Fruit fly (Drosophila melanogaster) whole organism, embryonic: ENCODE measurements around the gene r2d2.

ENCODE experiments used
- Adf1 ChIP-seq: fragments of 200-800 bp; sonication (Bioruptor generic); IDR thresholded peaks from 2 replicates; pipeline ENCODE4 v1.3.6; 2022; ENCODE audit warnings: missing biosample characterization, missing genetic modification characterization
- CG10321 ChIP-seq: fragments of 200-800 bp; sonication (Bioruptor generic); IDR thresholded peaks from 2 replicates; pipeline ENCODE4 v1.3.6; 2022; ENCODE audit warnings: missing biosample characterization, missing genetic modification characterization
- CG10565 ChIP-seq: fragments of 200-800 bp; sonication (Bioruptor generic); optimal IDR thresholded peaks from 3 replicates; lab custom pipeline; 2016; ENCODE audit warnings: missing biosample characterization, mild to moderate bottlenecking, missing genetic modification characterization
- CG11696 ChIP-seq: fragments of 200-800 bp; sonication (Bioruptor generic); IDR thresholded peaks from 2 replicates; pipeline ENCODE4 v1.3.6; 2022; ENCODE audit warnings: missing biosample characterization, missing genetic modification characterization
- CG13287 ChIP-seq: fragments of 200-800 bp; sonication (Bioruptor generic); IDR thresholded peaks from 2 replicates; pipeline ENCODE4 v1.3.6; 2022; ENCODE audit warnings: missing biosample characterization, missing genetic modification characterization; ENCODE audit not compliant: partially characterized antibody
- CG13424 ChIP-seq: fragments of 200-800 bp; sonication (Bioruptor generic); optimal IDR thresholded peaks from 2 replicates; lab custom pipeline; 2019; ENCODE audit warnings: missing biosample characterization, mild to moderate bottlenecking, missing genetic modification characterization, moderate library complexity
- CG15011 ChIP-seq: fragments of 200-800 bp; sonication (Bioruptor generic); optimal IDR thresholded peaks from 3 replicates; lab custom pipeline; 2018; ENCODE audit warnings: missing biosample characterization, mild to moderate bottlenecking, missing genetic modification characterization
- CG1529 ChIP-seq: fragments of 200-800 bp; sonication (Bioruptor generic); optimal IDR thresholded peaks from 3 replicates; lab custom pipeline; 2018; ENCODE audit warnings: missing biosample characterization, missing genetic modification characterization
- CG16779 ChIP-seq: fragments of 200-800 bp; sonication (Bioruptor generic); IDR thresholded peaks from 2 replicates; pipeline ENCODE4 v1.3.6; 2022; ENCODE audit warnings: missing biosample characterization, missing genetic modification characterization
- CG17359 ChIP-seq: fragments of 200-800 bp; sonication (Bioruptor generic); optimal IDR thresholded peaks from 3 replicates; lab custom pipeline; 2018; ENCODE audit warnings: missing biosample characterization, mild to moderate bottlenecking, missing genetic modification characterization, moderate library complexity
- CG30403 ChIP-seq: fragments of 200-800 bp; sonication (Bioruptor generic); optimal IDR thresholded peaks from 3 replicates; lab custom pipeline; 2016; ENCODE audit warnings: missing biosample characterization, missing genetic modification characterization
- CG33557 ChIP-seq: fragments of 200-800 bp; sonication (Bioruptor generic); optimal IDR thresholded peaks from 2 replicates; lab custom pipeline; 2019; ENCODE audit warnings: missing biosample characterization, mild to moderate bottlenecking, missing genetic modification characterization, moderate library complexity
- CG3726 ChIP-seq: fragments of 200-800 bp; sonication (Bioruptor generic); IDR thresholded peaks from 3 replicates; pipeline ENCODE4, ENCODE4 v1.3.6; 2022; ENCODE audit warnings: missing biosample characterization, missing genetic modification characterization
- CG5245 ChIP-seq: fragments of 200-800 bp; sonication (Bioruptor generic); optimal IDR thresholded peaks from 3 replicates; lab custom pipeline; 2016; ENCODE audit warnings: missing biosample characterization, missing genetic modification characterization
- CG8290 ChIP-seq, 3 experiments: fragments of 200-800 bp; sonication (Bioruptor generic); optimal IDR thresholded peaks; 2 replicates each; lab custom pipeline; 2016 to 2019; ENCODE audit warnings: missing biosample characterization in 3 of 3, missing genetic modification characterization in 3 of 3, mild to moderate bottlenecking in 2 of 3, moderate library complexity in 1 of 3
- CG9876 ChIP-seq: fragments of 200-800 bp; sonication (Bioruptor generic); optimal IDR thresholded peaks from 2 replicates; lab custom pipeline; 2016; ENCODE audit warnings: missing biosample characterization, missing genetic modification characterization
- Camta ChIP-seq: fragments of 200-800 bp; sonication (Bioruptor generic); optimal IDR thresholded peaks from 2 replicates; lab custom pipeline; 2016; ENCODE audit warnings: missing biosample characterization, missing genetic modification characterization
- D ChIP-seq, 2 experiments: fragments of 200-800 bp in 1 of 2; fragments of >200 bp in 1 of 2; sonication (Bioruptor generic) in 1 of 2; optimal IDR thresholded peaks; 2 replicates in 1 of 2; 3 replicates in 1 of 2; lab custom pipeline; 2017; ENCODE audit warnings: mild to moderate bottlenecking in 1 of 2, missing biosample characterization in 1 of 2, missing genetic modification characterization in 1 of 2, missing genetic modification reagents in 1 of 2
- E2f1 ChIP-seq: fragments of 200-800 bp; sonication (Bioruptor generic); IDR thresholded peaks from 2 replicates; pipeline ENCODE4 v1.3.6; 2022; ENCODE audit warnings: missing biosample characterization, missing genetic modification characterization
- Elba2 ChIP-seq: fragments of 200-800 bp; sonication (Bioruptor generic); optimal IDR thresholded peaks from 3 replicates; lab custom pipeline; 2016; ENCODE audit warnings: missing biosample characterization, missing genetic modification characterization
- HLH3B ChIP-seq: fragments of 200-800 bp; sonication (Bioruptor generic); IDR thresholded peaks from 2 replicates; pipeline ENCODE4 v1.3.6; 2022; ENCODE audit warnings: missing biosample characterization, missing genetic modification characterization
- Hr78 ChIP-seq, 2 experiments: fragments of 200-800 bp in 1 of 2; fragments of >200 bp in 1 of 2; sonication (Bioruptor generic) in 1 of 2; optimal IDR thresholded peaks; 2 replicates each; lab custom pipeline; 2017 to 2019; ENCODE audit warnings: missing biosample characterization in 2 of 2, missing genetic modification characterization in 2 of 2, mild to moderate bottlenecking in 1 of 2, moderate library complexity in 1 of 2
- Hsf ChIP-seq: fragments of 200-800 bp; sonication (Bioruptor generic); optimal IDR thresholded peaks from 3 replicates; lab custom pipeline; 2016; ENCODE audit warnings: missing biosample characterization, missing genetic modification characterization
- MESR4 ChIP-seq: fragments of 200-800 bp; sonication (Bioruptor generic); optimal IDR thresholded peaks from 2 replicates; lab custom pipeline; 2018; ENCODE audit warnings: missing biosample characterization, mild to moderate bottlenecking, missing genetic modification characterization, moderate library complexity
- NFAT ChIP-seq: fragments of 200-800 bp; sonication (Bioruptor generic); IDR thresholded peaks from 2 replicates; pipeline ENCODE4 v1.3.6; 2022; ENCODE audit warnings: missing biosample characterization, missing genetic modification characterization
- Side ChIP-seq: fragments of 200-800 bp; sonication (Bioruptor generic); optimal IDR thresholded peaks from 2 replicates; lab custom pipeline; 2016; ENCODE audit warnings: missing biosample characterization, missing genetic modification characterization
- Sin3A ChIP-seq: fragments of >200 bp; optimal IDR thresholded peaks from 2 replicates; lab custom pipeline; 2018
- Sox100B ChIP-seq: fragments of 200-800 bp; sonication (Bioruptor generic); optimal IDR thresholded peaks from 3 replicates; lab custom pipeline; 2018; ENCODE audit warnings: missing biosample characterization, mild to moderate bottlenecking, missing genetic modification characterization
- Trl ChIP-seq, 3 experiments: fragments of >200 bp in 2 of 3; fragments of 200-800 bp in 1 of 3; sonication (Bioruptor generic) in 1 of 3; optimal IDR thresholded peaks; 2 replicates in 1 of 3; 3 replicates in 2 of 3; lab custom pipeline; 2016 to 2017; ENCODE audit warnings: missing biosample characterization in 1 of 3, missing genetic modification characterization in 1 of 3
- Vsx1 ChIP-seq: fragments of 200-800 bp; sonication (Bioruptor generic); optimal IDR thresholded peaks from 2 replicates; lab custom pipeline; 2017; ENCODE audit warnings: missing biosample characterization, mild to moderate bottlenecking, missing genetic modification characterization, missing genetic modification reagents
- YL-1 ChIP-seq: fragments of 200-800 bp; sonication (Bioruptor generic); optimal IDR thresholded peaks from 3 replicates; lab custom pipeline; 2017; ENCODE audit warnings: missing biosample characterization, mild to moderate bottlenecking, missing genetic modification characterization
- br ChIP-seq: fragments of >200 bp; optimal IDR thresholded peaks from 2 replicates; lab custom pipeline; 2017
- btn ChIP-seq: fragments of 200-800 bp; sonication (Bioruptor generic); optimal IDR thresholded peaks from 2 replicates; lab custom pipeline; 2016; ENCODE audit warnings: missing biosample characterization, missing genetic modification characterization
- chif ChIP-seq, 2 experiments: fragments of 200-800 bp; sonication (Bioruptor generic); optimal IDR thresholded peaks; 3 replicates each; lab custom pipeline; 2016; ENCODE audit warnings: missing biosample characterization in 2 of 2, missing genetic modification characterization in 2 of 2
- chinmo ChIP-seq: fragments of 200-800 bp; sonication (Bioruptor generic); IDR thresholded peaks from 4 replicates; pipeline ENCODE4 v1.3.6; 2022; ENCODE audit warnings: missing biosample characterization, missing genetic modification characterization; ENCODE audit not compliant: partially characterized antibody
- emc ChIP-seq: fragments of 200-800 bp; sonication (Bioruptor generic); optimal IDR thresholded peaks from 2 replicates; lab custom pipeline; 2016; ENCODE audit warnings: missing biosample characterization, missing genetic modification characterization
- esg ChIP-seq: fragments of 200-800 bp; sonication (Bioruptor generic); conservative IDR thresholded peaks from 2 replicates; pipeline ENCODE4 v1.3.6; 2022; ENCODE audit warnings: missing biosample characterization, missing genetic modification characterization
- gem ChIP-seq: fragments of 200-800 bp; sonication (Bioruptor generic); optimal IDR thresholded peaks from 2 replicates; lab custom pipeline; 2019; ENCODE audit warnings: missing biosample characterization, mild to moderate bottlenecking, missing genetic modification characterization, moderate library complexity
- gro ChIP-seq: fragments of 200-800 bp; sonication (Bioruptor generic); optimal IDR thresholded peaks from 2 replicates; lab custom pipeline; 2016; ENCODE audit warnings: missing biosample characterization, missing genetic modification characterization
- hbn ChIP-seq: fragments of 200-800 bp; sonication (Bioruptor generic); IDR thresholded peaks from 2 replicates; pipeline ENCODE4 v1.3.6; 2022; ENCODE audit warnings: missing biosample characterization, missing genetic modification characterization; ENCODE audit not compliant: partially characterized antibody
- lmd ChIP-seq: fragments of 200-800 bp; sonication (Bioruptor generic); IDR thresholded peaks from 2 replicates; pipeline ENCODE4 v1.3.6; 2022; ENCODE audit warnings: missing biosample characterization, missing genetic modification characterization
- pfk ChIP-seq: fragments of 200-800 bp; sonication (Bioruptor generic); optimal IDR thresholded peaks from 2 replicates; lab custom pipeline; 2018; ENCODE audit warnings: missing biosample characterization, mild to moderate bottlenecking, missing genetic modification characterization, moderate library complexity
- schlank ChIP-seq: fragments of 200-800 bp; sonication (Bioruptor generic); optimal IDR thresholded peaks from 2 replicates; lab custom pipeline; 2018; ENCODE audit warnings: missing biosample characterization, mild to moderate bottlenecking, missing genetic modification characterization
- sob ChIP-seq: fragments of 200-800 bp; sonication (Bioruptor generic); IDR thresholded peaks from 2 replicates; pipeline ENCODE4 v1.3.6; 2022; ENCODE audit warnings: missing biosample characterization, missing genetic modification characterization
- tio ChIP-seq: fragments of 200-800 bp; sonication (Bioruptor generic); optimal IDR thresholded peaks from 2 replicates; lab custom pipeline; 2017; ENCODE audit warnings: missing biosample characterization, missing genetic modification characterization, inconsistent platforms
- tna ChIP-seq: fragments of 200-800 bp; sonication (Bioruptor generic); IDR thresholded peaks from 2 replicates; pipeline ENCODE4 v1.3.6; 2022; ENCODE audit warnings: missing biosample characterization, missing genetic modification characterization; ENCODE audit not compliant: partially characterized antibody
- zf30C ChIP-seq: fragments of 200-800 bp; sonication (Bioruptor generic); optimal IDR thresholded peaks from 3 replicates; lab custom pipeline; 2018; ENCODE audit warnings: missing biosample characterization, mild to moderate bottlenecking, missing genetic modification characterization

Gene r2d2

dm6 chr2L:7827045-7828004 lies 27.4 kb downstream of the r2d2 start, which contains the start of the genes Rack1 and mts (continued):
- peak; percentile 64 for TF ChIP-seq emc (GFP tag; lab: Kevin White, UChicago)
- peak; percentile 24 for TF ChIP-seq Sin3A (lab: Kevin White, UChicago)
- peak; percentile 83 for TF ChIP-seq Vsx1
- TF ChIP-seq CG1529, result peak; percentile 60
- peak; percentile 76 for TF ChIP-seq CG5245 (GFP tag; lab: Kevin White, UChicago)
- peak; percentile 90 for TF ChIP-seq schlank (tag; lab: Kevin White, UChicago)
- TF ChIP-seq CG15011 (GFP tag; lab: Kevin White, UChicago), result peak; percentile 80
- peak; percentile 45 to 68 for TF ChIP-seq chif (GFP tag; optimal IDR thresholded peaks at IDR 0.05; lab: Kevin White, UChicago)
- peak; percentile 80 for TF ChIP-seq pfk
- TF ChIP-seq tna, result 0 out of 2 replicates have a peak, but pooled peaks have one; percentile 18
- TF ChIP-seq gro (GFP tag; lab: Kevin White, UChicago), result peak; percentile 81
- peak; percentile 60 for TF ChIP-seq CG30403 (GFP tag; lab: Kevin White, UChicago)
- no peak for TF ChIP-seq Hr78 (GFP tag; optimal IDR thresholded peaks at IDR 0.05; lab: Kevin White, UChicago)
- peak; percentile 99 for TF ChIP-seq MESR4
- peak; percentile 64 for TF ChIP-seq btn (GFP tag; lab: Kevin White, UChicago)
- TF ChIP-seq CG9876, result peak; percentile 70
- peak; percentile 67 for TF ChIP-seq CG10321 (GFP tag; lab: Robert Waterston, UW)
- no peak for TF ChIP-seq Trl (optimal IDR thresholded peaks at IDR 0.05; lab: Kevin White, UChicago)
- TF ChIP-seq Trl (GFP tag; optimal IDR thresholded peaks at IDR 0.05; lab: Kevin White, UChicago), result peak; percentile 80
- TF ChIP-seq CG8290 (GFP tag; optimal IDR thresholded peaks at IDR 0.05; lab: Kevin White, UChicago), result peak; percentile 54
- TF ChIP-seq CG8290 (tag; optimal IDR thresholded peaks at IDR 0.05; lab: Kevin White, UChicago), result peak; percentile 74 to 96
- peak; percentile 62 for TF ChIP-seq CG33557 (GFP tag; lab: Kevin White, UChicago)
- TF ChIP-seq zf30C, result peak; percentile 52
- peak; percentile 80 for TF ChIP-seq Side (GFP tag; lab: Kevin White, UChicago)
- TF ChIP-seq gem, result peak; percentile 68
- peak; percentile 47 for TF ChIP-seq CG13287 (GFP tag; lab: Robert Waterston, UW)
- no peak for TF ChIP-seq CG3726 (GFP tag; lab: Robert Waterston, UW)
- no peak for TF ChIP-seq br
- TF ChIP-seq HLH3B, result peak; percentile 84
- TF ChIP-seq CG13424, result peak; percentile 43
- TF ChIP-seq CG16779 (GFP tag; lab: Robert Waterston, UW), result peak; percentile 78
- TF ChIP-seq lmd (GFP tag; lab: Robert Waterston, UW), result peak; percentile 60
- TF ChIP-seq D (optimal IDR thresholded peaks at IDR 0.05; lab: Kevin White, UChicago), result no peak
- TF ChIP-seq D (GFP tag; optimal IDR thresholded peaks at IDR 0.05; lab: Kevin White, UChicago), result peak; percentile 74
- TF ChIP-seq esg (GFP tag; lab: Robert Waterston, UW), result no peak
- peak; percentile 84 for TF ChIP-seq CG17359 (tag; lab: Kevin White, UChicago)
- peak; percentile 64 for TF ChIP-seq E2f1 (GFP tag; lab: Robert Waterston, UW)
- peak; percentile 16; the same call in 1 of the 2 replicates for TF ChIP-seq hbn (GFP tag; lab: Robert Waterston, UW)
- no peak for TF ChIP-seq tio (GFP tag; lab: Kevin White, UChicago)
- TF ChIP-seq Sox100B, result peak; percentile 83
- peak; percentile 74 for TF ChIP-seq Hsf (GFP tag; lab: Kevin White, UChicago)
- TF ChIP-seq NFAT (GFP tag; lab: Robert Waterston, UW), result peak; percentile 88
- peak; percentile 72 for TF ChIP-seq CG11696 (GFP tag; lab: Robert Waterston, UW)
- peak; percentile 83 for TF ChIP-seq Camta
- no peak for TF ChIP-seq CG10565 (GFP tag; lab: Kevin White, UChicago)
- TF ChIP-seq YL-1, result peak; percentile 98
- 0 out of 4 replicates have a peak, but pooled peaks have one; percentile 8 for TF ChIP-seq chinmo (GFP tag; lab: Robert Waterston, UW)
- TF ChIP-seq Elba2 (GFP tag; lab: Kevin White, UChicago), result no peak
- peak; percentile 94 for TF ChIP-seq sob
- peak; percentile 39; the same call in 1 of the 2 replicates for TF ChIP-seq Adf1
